Fruit fly (Drosophila melanogaster) whole organism, embryonic: ENCODE measurements around the gene CG17068.

Source experiments
- Atf3 ChIP-seq: fragments of 200-800 bp; sonication (Bioruptor generic); optimal IDR thresholded peaks from 3 replicates; lab custom pipeline; 2016; ENCODE audit warnings: missing biosample characterization, missing genetic modification characterization
- Bteb2 ChIP-seq: fragments of 200-800 bp; sonication (Bioruptor generic); optimal IDR thresholded peaks from 2 replicates; lab custom pipeline; 2016; ENCODE audit warnings: missing biosample characterization, missing genetic modification characterization
- C15 ChIP-seq: fragments of 200-800 bp; sonication (Bioruptor generic); IDR thresholded peaks from 3 replicates; pipeline ENCODE4 v1.3.6; 2022; ENCODE audit warnings: missing biosample characterization, missing genetic modification characterization
- CG10959 ChIP-seq: fragments of 200-800 bp; sonication (Bioruptor generic); IDR thresholded peaks from 2 replicates; pipeline ENCODE4 v1.3.6; 2022; ENCODE audit warnings: missing biosample characterization, missing genetic modification characterization
- CG10979 ChIP-seq: fragments of 200-800 bp; sonication (Bioruptor generic); optimal IDR thresholded peaks from 2 replicates; lab custom pipeline; 2018; ENCODE audit warnings: missing biosample characterization, mild to moderate bottlenecking, missing genetic modification characterization, moderate library complexity
- CG13424 ChIP-seq: fragments of 200-800 bp; sonication (Bioruptor generic); optimal IDR thresholded peaks from 2 replicates; lab custom pipeline; 2019; ENCODE audit warnings: missing biosample characterization, mild to moderate bottlenecking, missing genetic modification characterization, moderate library complexity
- CG14050 ChIP-seq: fragments of 200-800 bp; sonication (Bioruptor generic); IDR thresholded peaks from 3 replicates; pipeline ENCODE4 v1.3.6; 2022; ENCODE audit warnings: missing biosample characterization, missing genetic modification characterization
- CG15073 ChIP-seq: fragments of 200-800 bp; sonication (Bioruptor generic); optimal IDR thresholded peaks from 2 replicates; lab custom pipeline; 2016; ENCODE audit warnings: missing biosample characterization, missing genetic modification characterization
- CG15696 ChIP-seq: fragments of 200-800 bp; sonication (Bioruptor generic); optimal IDR thresholded peaks from 2 replicates; lab custom pipeline; 2019; ENCODE audit warnings: missing biosample characterization, mild to moderate bottlenecking, missing genetic modification characterization, moderate library complexity
- CG2120 ChIP-seq: fragments of 200-800 bp; sonication (Bioruptor generic); optimal IDR thresholded peaks from 3 replicates; lab custom pipeline; 2016; ENCODE audit warnings: missing biosample characterization, missing genetic modification characterization
- CG31365 ChIP-seq: fragments of 200-800 bp; sonication (Bioruptor generic); optimal IDR thresholded peaks from 2 replicates; lab custom pipeline; 2018; ENCODE audit warnings: missing biosample characterization, mild to moderate bottlenecking, missing genetic modification characterization
- CG43689 ChIP-seq: fragments of 200-800 bp; sonication (Bioruptor generic); IDR thresholded peaks from 2 replicates; pipeline ENCODE4 v1.3.6; 2022; ENCODE audit warnings: missing biosample characterization, missing genetic modification characterization
- CG4820 ChIP-seq: fragments of 200-800 bp; sonication (Bioruptor generic); optimal IDR thresholded peaks from 3 replicates; lab custom pipeline; 2016; ENCODE audit warnings: missing biosample characterization, missing genetic modification characterization
- CG4854 ChIP-seq: fragments of 200-800 bp; sonication (Bioruptor generic); optimal IDR thresholded peaks from 2 replicates; lab custom pipeline; 2016; ENCODE audit warnings: missing biosample characterization, missing genetic modification characterization, inconsistent platforms
- CG6175 ChIP-seq: fragments of 200-800 bp; sonication (Bioruptor generic); IDR thresholded peaks from 3 replicates; pipeline ENCODE4 v1.3.6; 2022; ENCODE audit warnings: missing biosample characterization, missing genetic modification characterization
- CG6272 ChIP-seq: fragments of 200-800 bp; sonication (Bioruptor generic); IDR thresholded peaks from 2 replicates; pipeline ENCODE4 v1.3.6; 2022; ENCODE audit warnings: missing biosample characterization, missing genetic modification characterization
- CG7556 ChIP-seq: fragments of 200-800 bp; sonication (Bioruptor generic); optimal IDR thresholded peaks from 2 replicates; lab custom pipeline; 2017; ENCODE audit warnings: missing biosample characterization, mild to moderate bottlenecking, missing genetic modification characterization
- CG9727 ChIP-seq: fragments of 200-800 bp; sonication (Bioruptor generic); optimal IDR thresholded peaks from 3 replicates; lab custom pipeline; 2017; ENCODE audit warnings: missing biosample characterization, mild to moderate bottlenecking, missing genetic modification characterization
- CG9932 ChIP-seq: fragments of 200-800 bp; sonication (Bioruptor generic); IDR thresholded peaks from 2 replicates; pipeline ENCODE4 v1.3.6; 2022; ENCODE audit warnings: missing biosample characterization, missing genetic modification characterization
- Chrac-16 ChIP-seq: fragments of 200-800 bp; sonication (Bioruptor generic); optimal IDR thresholded peaks from 3 replicates; lab custom pipeline; 2016; ENCODE audit warnings: missing biosample characterization, missing genetic modification characterization
- D19B ChIP-seq: fragments of 200-800 bp; sonication (Bioruptor generic); optimal IDR thresholded peaks from 2 replicates; lab custom pipeline; 2017; ENCODE audit warnings: missing biosample characterization, mild to moderate bottlenecking, missing genetic modification characterization
- ERR ChIP-seq: fragments of 200-800 bp; sonication (Bioruptor generic); optimal IDR thresholded peaks from 2 replicates; lab custom pipeline; 2016; ENCODE audit warnings: missing biosample characterization, missing genetic modification characterization
- Eip74EF ChIP-seq, 2 experiments: fragments of 200-800 bp in 1 of 2; fragments of >200 bp in 1 of 2; sonication (Bioruptor generic) in 1 of 2; optimal IDR thresholded peaks; 2 replicates each; lab custom pipeline; 2017 to 2019; ENCODE audit warnings: missing biosample characterization in 2 of 2, missing genetic modification characterization in 2 of 2, mild to moderate bottlenecking in 1 of 2, moderate library complexity in 1 of 2
- Fer3 ChIP-seq: fragments of 200-800 bp; sonication (Bioruptor generic); optimal IDR thresholded peaks from 2 replicates; lab custom pipeline; 2018; ENCODE audit warnings: missing biosample characterization, mild to moderate bottlenecking, missing genetic modification characterization, moderate library complexity
- Gsc ChIP-seq: fragments of 200-800 bp; sonication (Bioruptor generic); IDR thresholded peaks from 2 replicates; pipeline ENCODE4 v1.3.6; 2022; ENCODE audit warnings: missing biosample characterization, missing genetic modification characterization
- H15 ChIP-seq: fragments of 200-800 bp; sonication (Bioruptor generic); IDR thresholded peaks from 3 replicates; pipeline ENCODE4 v1.3.6; 2022; ENCODE audit warnings: missing biosample characterization, missing genetic modification characterization
- Hey ChIP-seq: fragments of 200-800 bp; sonication (Bioruptor generic); optimal IDR thresholded peaks from 3 replicates; lab custom pipeline; 2018; ENCODE audit warnings: missing biosample characterization, mild to moderate bottlenecking, missing genetic modification characterization
- Hr51 ChIP-seq, 2 experiments: fragments of 200-800 bp; sonication (Bioruptor generic); optimal IDR thresholded peaks; 2 replicates in 1 of 2; 3 replicates in 1 of 2; lab custom pipeline; 2016 to 2018; ENCODE audit warnings: missing biosample characterization in 2 of 2, missing genetic modification characterization in 2 of 2, mild to moderate bottlenecking in 1 of 2, moderate library complexity in 1 of 2
- Oaz ChIP-seq: fragments of 200-800 bp; sonication (Bioruptor generic); IDR thresholded peaks from 2 replicates; pipeline ENCODE4 v1.3.6; 2022; ENCODE audit warnings: missing biosample characterization, missing genetic modification characterization
- Ptx1 ChIP-seq: fragments of 200-800 bp; sonication (Bioruptor generic); IDR thresholded peaks from 2 replicates; pipeline ENCODE4 v1.3.6; 2022; ENCODE audit warnings: missing biosample characterization, missing genetic modification characterization
- Scr ChIP-seq: fragments of 200-800 bp; sonication (Bioruptor generic); IDR thresholded peaks from 2 replicates; pipeline ENCODE4 v1.3.6; 2022; ENCODE audit warnings: missing biosample characterization, missing genetic modification characterization; ENCODE audit not compliant: partially characterized antibody
- Side ChIP-seq: fragments of 200-800 bp; sonication (Bioruptor generic); optimal IDR thresholded peaks from 2 replicates; lab custom pipeline; 2016; ENCODE audit warnings: missing biosample characterization, missing genetic modification characterization
- Sox100B ChIP-seq: fragments of 200-800 bp; sonication (Bioruptor generic); optimal IDR thresholded peaks from 3 replicates; lab custom pipeline; 2018; ENCODE audit warnings: missing biosample characterization, mild to moderate bottlenecking, missing genetic modification characterization
- Sry-β ChIP-seq: fragments of 200-800 bp; sonication (Bioruptor generic); optimal IDR thresholded peaks from 2 replicates; lab custom pipeline; 2018; ENCODE audit warnings: missing biosample characterization, mild to moderate bottlenecking, missing genetic modification characterization, moderate library complexity
- Trl ChIP-seq, 3 experiments: fragments of >200 bp in 2 of 3; fragments of 200-800 bp in 1 of 3; sonication (Bioruptor generic) in 1 of 3; optimal IDR thresholded peaks; 2 replicates in 1 of 3; 3 replicates in 2 of 3; lab custom pipeline; 2016 to 2017; ENCODE audit warnings: missing biosample characterization in 1 of 3, missing genetic modification characterization in 1 of 3
- Xbp1 ChIP-seq: fragments of 200-800 bp; sonication (Bioruptor generic); optimal IDR thresholded peaks from 3 replicates; lab custom pipeline; 2016; ENCODE audit warnings: missing biosample characterization, mild to moderate bottlenecking, missing genetic modification characterization
- bigmax ChIP-seq: fragments of 200-800 bp; sonication (Bioruptor generic); optimal IDR thresholded peaks from 2 replicates; lab custom pipeline; 2018; ENCODE audit warnings: missing biosample characterization, mild to moderate bottlenecking, missing genetic modification characterization
- chm ChIP-seq: fragments of 200-800 bp; sonication (Bioruptor generic); IDR thresholded peaks from 2 replicates; pipeline ENCODE4 v1.3.6; 2022; ENCODE audit warnings: missing biosample characterization, missing genetic modification characterization
- fd96Cb ChIP-seq: fragments of 200-800 bp; sonication (Bioruptor generic); optimal IDR thresholded peaks from 2 replicates; lab custom pipeline; 2018; ENCODE audit warnings: missing biosample characterization, mild to moderate bottlenecking, missing genetic modification characterization, moderate library complexity
- gro ChIP-seq: fragments of 200-800 bp; sonication (Bioruptor generic); optimal IDR thresholded peaks from 2 replicates; lab custom pipeline; 2016; ENCODE audit warnings: missing biosample characterization, missing genetic modification characterization
- lbe ChIP-seq: fragments of 200-800 bp; sonication (Bioruptor generic); optimal IDR thresholded peaks from 2 replicates; lab custom pipeline; 2016; ENCODE audit warnings: missing biosample characterization, mild to moderate bottlenecking, missing genetic modification characterization
- lmd ChIP-seq: fragments of 200-800 bp; sonication (Bioruptor generic); IDR thresholded peaks from 2 replicates; pipeline ENCODE4 v1.3.6; 2022; ENCODE audit warnings: missing biosample characterization, missing genetic modification characterization
- mirr ChIP-seq: fragments of 200-800 bp; sonication (Bioruptor generic); optimal IDR thresholded peaks from 3 replicates; lab custom pipeline; 2018; ENCODE audit warnings: missing biosample characterization, mild to moderate bottlenecking, missing genetic modification characterization
- nau ChIP-seq: fragments of 200-800 bp; sonication (Bioruptor generic); optimal IDR thresholded peaks from 3 replicates; lab custom pipeline; 2017; ENCODE audit warnings: missing biosample characterization, mild to moderate bottlenecking, missing genetic modification characterization, missing genetic modification reagents
- oc ChIP-seq: fragments of 200-800 bp; sonication (Bioruptor generic); optimal IDR thresholded peaks from 2 replicates; lab custom pipeline; 2018; ENCODE audit warnings: missing biosample characterization, mild to moderate bottlenecking, missing genetic modification characterization, moderate library complexity
- onecut ChIP-seq: fragments of 200-800 bp; sonication (Bioruptor generic); IDR thresholded peaks from 2 replicates; pipeline ENCODE4 v1.3.6; 2022; ENCODE audit warnings: missing biosample characterization, missing genetic modification characterization
- pb ChIP-seq: fragments of 200-800 bp; sonication (Bioruptor generic); optimal IDR thresholded peaks from 3 replicates; lab custom pipeline; 2016; ENCODE audit warnings: missing biosample characterization, missing genetic modification characterization
- twi ChIP-seq: fragments of 200-800 bp; optimal IDR thresholded peaks from 2 replicates; lab custom pipeline; 2019; ENCODE audit warnings: missing biosample characterization, mild to moderate bottlenecking, missing genetic modification characterization, moderate library complexity
- vnd ChIP-seq: fragments of 200-800 bp; sonication (Bioruptor generic); IDR thresholded peaks from 3 replicates; pipeline ENCODE4 v1.3.6; 2022; ENCODE audit warnings: missing biosample characterization, missing genetic modification characterization; ENCODE audit not compliant: partially characterized antibody
- wek ChIP-seq: fragments of 200-800 bp; sonication (Bioruptor generic); optimal IDR thresholded peaks from 3 replicates; lab custom pipeline; 2018; ENCODE audit warnings: missing biosample characterization, mild to moderate bottlenecking, missing genetic modification characterization, moderate library complexity
- zf30C ChIP-seq: fragments of 200-800 bp; sonication (Bioruptor generic); optimal IDR thresholded peaks from 3 replicates; lab custom pipeline; 2018; ENCODE audit warnings: missing biosample characterization, mild to moderate bottlenecking, missing genetic modification characterization

The CG17068 gene

dm6 chrX:20251069-20251468 lies at the start of gene CG17068, which contains the start of gene Rab10 (continued):
- TF ChIP-seq zf30C (no peak), nau (no peak), CG15073 (GFP tag; lab: Kevin White, UChicago) (no peak), Hr51 (GFP tag; optimal IDR thresholded peaks at IDR 0.05; lab: Kevin White, UChicago) (no peak), CG14050 (GFP tag; lab: Robert Waterston, UW) (no peak), Gsc (GFP tag; lab: Robert Waterston, UW) (no peak), vnd (GFP tag; lab: Robert Waterston, UW) (peak; percentile 91), Sox100B (GFP tag; lab: Kevin White, UChicago) (no peak), Side (GFP tag; lab: Kevin White, UChicago) (no peak), CG4854 (GFP tag; lab: Kevin White, UChicago) (no peak), Scr (GFP tag; lab: Robert Waterston, UW) (peak; percentile 93), Trl (optimal IDR thresholded peaks at IDR 0.05; lab: Kevin White, UChicago) (no peak), Trl (GFP tag; optimal IDR thresholded peaks at IDR 0.05; lab: Kevin White, UChicago) (peak; percentile 30), Bteb2 (no peak), onecut (no peak), oc (tag; lab: Kevin White, UChicago) (no peak), CG9932 (GFP tag; lab: Robert Waterston, UW) (peak; percentile 27; the same call in 1 of the 2 replicates), bigmax (no peak), pb (GFP tag; lab: Kevin White, UChicago) (no peak), CG6175 (GFP tag; lab: Robert Waterston, UW) (no peak), CG31365 (tag; lab: Kevin White, UChicago) (no peak), gro (peak; percentile 1), lmd (GFP tag; lab: Robert Waterston, UW) (no peak), Oaz (GFP tag; lab: Robert Waterston, UW) (no peak), Sry-β (GFP tag; lab: Kevin White, UChicago) (no peak), twi (tag; lab: Kevin White, UChicago) (no peak), CG15696 (tag; lab: Kevin White, UChicago) (no peak), C15 (no peak), Xbp1 (GFP tag; lab: Kevin White, UChicago) (peak; percentile 14), CG4820 (GFP tag; lab: Kevin White, UChicago) (no peak), chm (GFP tag; lab: Robert Waterston, UW) (no peak), CG10959 (GFP tag; lab: Robert Waterston, UW) (no peak), CG43689 (GFP tag; lab: Robert Waterston, UW) (no peak), lbe (GFP tag; lab: Kevin White, UChicago) (no peak), CG13424 (no peak), CG10979 (tag; lab: Kevin White, UChicago) (no peak), Hey (tag; lab: Kevin White, UChicago) (no peak), mirr (GFP tag; lab: Kevin White, UChicago) (no peak), wek (GFP tag; lab: Kevin White, UChicago) (no peak), CG7556 (GFP tag; lab: Kevin White, UChicago) (no peak), Atf3 (GFP tag; lab: Kevin White, UChicago) (no peak), CG6272 (GFP tag; lab: Robert Waterston, UW) (no peak), Eip74EF (GFP tag; optimal IDR thresholded peaks at IDR 0.05; lab: Kevin White, UChicago) (no peak), D19B (no peak), CG2120 (GFP tag; lab: Kevin White, UChicago) (peak; percentile 32), ERR (GFP tag; lab: Kevin White, UChicago) (no peak), fd96Cb (tag; lab: Kevin White, UChicago) (no peak), H15 (GFP tag; lab: Robert Waterston, UW) (no peak), Fer3 (tag; lab: Kevin White, UChicago) (no peak), CG9727 (GFP tag; lab: Kevin White, UChicago) (no peak), Ptx1 (GFP tag; lab: Robert Waterston, UW) (0 out of 2 replicates have a peak, but pooled peaks have one; percentile 22), Chrac-16 (GFP tag; lab: Kevin White, UChicago) (no peak)
